Fruit fly (Drosophila melanogaster): ENCODE measurements around the gene CG32532.

dm6 chrX:19548438-19548837, 1.2 kb upstream of the CG32532 start:
- TF ChIP-seq Blimp-1 (GFP tag; optimal IDR thresholded peaks at IDR 0.05) (no peak), CG34224 (GFP tag; IDR thresholded peaks at IDR 0.05; ENCODE audit: partially characterized antibody) (no peak), Awh (GFP tag; IDR thresholded peaks at IDR 0.05) (no peak), Kr (GFP tag; optimal IDR thresholded peaks at IDR 0.05) (no peak), CG1529 (GFP tag; optimal IDR thresholded peaks at IDR 0.05) (no peak), ase (GFP tag; IDR thresholded peaks at IDR 0.05) (no peak), Fer1 (GFP tag; optimal IDR thresholded peaks at IDR 0.05) (no peak), CG1233 (GFP tag; optimal IDR thresholded peaks at IDR 0.05) (no peak), kay (GFP tag; optimal IDR thresholded peaks at IDR 0.05) (no peak)

Data from whole organism, embryonic.